Worm (Caenorhabditis elegans): Measurements from ENCODE around the gene M03F4.6.

ce11 chrX:5009000-5009399, 39.9 kb upstream of the M03F4.6 start, which contains the start of gene hsd-3:
- TF ChIP-seq hlh-30 (tag; optimal IDR thresholded peaks at IDR 0.05; ENCODE audit: insufficient read depth) (no peak), nhr-11 (tag; optimal IDR thresholded peaks at IDR 0.05) (no peak), nhr-25 (tag; optimal IDR thresholded peaks at IDR 0.05; ENCODE audit: borderline replicate concordance, insufficient read depth) (no peak), zag-1 (tag; optimal IDR thresholded peaks at IDR 0.05) (no peak), nhr-28 (tag; optimal IDR thresholded peaks at IDR 0.05) (no peak), lin-13 (GFP tag; optimal IDR thresholded peaks at IDR 0.05) (no peak), unc-130 (GFP tag; optimal IDR thresholded peaks at IDR 0.05) (no peak), snpc-1.2 (GFP tag; IDR thresholded peaks at IDR 0.05) (no peak), dve-1 (tag; optimal IDR thresholded peaks at IDR 0.05; ENCODE audit: insufficient read depth) (no peak), lin-39 (tag; optimal IDR thresholded peaks at IDR 0.05) (no peak), dpl-1 (GFP tag; optimal IDR thresholded peaks at IDR 0.05) (no peak)

All from whole organism, L4 larva.